Fruit fly (Drosophila melanogaster) whole organism, embryonic: Measurements from ENCODE around the gene CG33721.

Experiments
- Adf1 ChIP-seq: fragments of 200-800 bp; sonication (Bioruptor generic); IDR thresholded peaks from 2 replicates; pipeline ENCODE4 v1.3.6; 2022; ENCODE audit warnings: missing biosample characterization, missing genetic modification characterization
- C15 ChIP-seq: fragments of 200-800 bp; sonication (Bioruptor generic); IDR thresholded peaks from 3 replicates; pipeline ENCODE4 v1.3.6; 2022; ENCODE audit warnings: missing biosample characterization, missing genetic modification characterization
- CG11398 ChIP-seq: fragments of 200-800 bp; sonication (Bioruptor generic); optimal IDR thresholded peaks from 2 replicates; lab custom pipeline; 2016; ENCODE audit warnings: missing biosample characterization, missing genetic modification characterization
- CG14050 ChIP-seq: fragments of 200-800 bp; sonication (Bioruptor generic); IDR thresholded peaks from 3 replicates; pipeline ENCODE4 v1.3.6; 2022; ENCODE audit warnings: missing biosample characterization, missing genetic modification characterization
- CG15514 ChIP-seq: fragments of 200-800 bp; sonication (Bioruptor generic); optimal IDR thresholded peaks from 3 replicates; lab custom pipeline; 2017; ENCODE audit warnings: missing biosample characterization, missing genetic modification characterization, mild to moderate bottlenecking, moderate library complexity, missing genetic modification reagents
- CG16863 ChIP-seq: fragments of 200-800 bp; sonication (Bioruptor generic); optimal IDR thresholded peaks from 3 replicates; lab custom pipeline; 2016; ENCODE audit warnings: missing biosample characterization, missing genetic modification characterization
- CG18599 ChIP-seq: fragments of 200-800 bp; sonication (Bioruptor generic); optimal IDR thresholded peaks from 3 replicates; lab custom pipeline; 2017; ENCODE audit warnings: missing biosample characterization, missing genetic modification characterization, mild to moderate bottlenecking, moderate library complexity, missing genetic modification reagents
- CG2712 ChIP-seq: fragments of 200-800 bp; optimal IDR thresholded peaks from 3 replicates; lab custom pipeline; 2019; ENCODE audit warnings: missing biosample characterization, mild to moderate bottlenecking, missing genetic modification characterization, moderate library complexity
- CG32532 ChIP-seq: fragments of 200-800 bp; sonication (Bioruptor generic); IDR thresholded peaks from 2 replicates; pipeline ENCODE4 v1.3.6; 2022; ENCODE audit warnings: missing biosample characterization, missing genetic modification characterization
- CG43689 ChIP-seq: fragments of 200-800 bp; sonication (Bioruptor generic); IDR thresholded peaks from 2 replicates; pipeline ENCODE4 v1.3.6; 2022; ENCODE audit warnings: missing biosample characterization, missing genetic modification characterization
- CG4404 ChIP-seq: fragments of 200-800 bp; sonication (Bioruptor generic); IDR thresholded peaks from 2 replicates; pipeline ENCODE4 v1.3.6; 2022; ENCODE audit warnings: missing biosample characterization, missing genetic modification characterization
- CG6254 ChIP-seq: fragments of 200-800 bp; sonication (Bioruptor generic); optimal IDR thresholded peaks from 3 replicates; lab custom pipeline; 2017; ENCODE audit warnings: mild to moderate bottlenecking, missing biosample characterization, missing genetic modification reagents, missing genetic modification characterization
- CG6765 ChIP-seq: fragments of 200-800 bp; sonication (Bioruptor generic); optimal IDR thresholded peaks from 3 replicates; lab custom pipeline; 2017; ENCODE audit warnings: missing biosample characterization, mild to moderate bottlenecking, missing genetic modification characterization
- CG7928 ChIP-seq: fragments of 200-800 bp; sonication (Bioruptor generic); optimal IDR thresholded peaks from 2 replicates; lab custom pipeline; 2017; ENCODE audit warnings: missing biosample characterization, mild to moderate bottlenecking, missing genetic modification characterization
- CG8944 ChIP-seq: fragments of 200-800 bp; sonication (Bioruptor generic); optimal IDR thresholded peaks from 3 replicates; lab custom pipeline; 2016; ENCODE audit warnings: missing biosample characterization, missing genetic modification characterization
- CG9215 ChIP-seq: fragments of 200-800 bp; sonication (Bioruptor generic); IDR thresholded peaks from 2 replicates; pipeline ENCODE4 v1.3.6; 2022; ENCODE audit warnings: missing biosample characterization, missing genetic modification characterization
- CG9797 ChIP-seq: fragments of 200-800 bp; sonication (Bioruptor generic); optimal IDR thresholded peaks from 3 replicates; lab custom pipeline; 2018; ENCODE audit warnings: missing biosample characterization, mild to moderate bottlenecking, missing genetic modification characterization
- CoRest ChIP-seq: fragments of 200-800 bp; sonication (Bioruptor generic); optimal IDR thresholded peaks from 3 replicates; lab custom pipeline; 2018; ENCODE audit warnings: missing biosample characterization, mild to moderate bottlenecking, missing genetic modification characterization, moderate library complexity
- D ChIP-seq, 2 experiments: fragments of 200-800 bp in 1 of 2; fragments of >200 bp in 1 of 2; sonication (Bioruptor generic) in 1 of 2; optimal IDR thresholded peaks; 2 replicates in 1 of 2; 3 replicates in 1 of 2; lab custom pipeline; 2017; ENCODE audit warnings: mild to moderate bottlenecking in 1 of 2, missing biosample characterization in 1 of 2, missing genetic modification characterization in 1 of 2, missing genetic modification reagents in 1 of 2
- Dek ChIP-seq: fragments of 200-800 bp; sonication (Bioruptor generic); optimal IDR thresholded peaks from 3 replicates; lab custom pipeline; 2019; ENCODE audit warnings: missing biosample characterization, mild to moderate bottlenecking, missing genetic modification characterization, moderate library complexity
- Dfd ChIP-seq, 2 experiments: fragments of >200 bp; optimal IDR thresholded peaks; 2 replicates each; lab custom pipeline; 2017; ENCODE audit warnings: missing biosample characterization in 2 of 2, missing genetic modification characterization in 2 of 2
- Eip74EF ChIP-seq, 2 experiments: fragments of 200-800 bp in 1 of 2; fragments of >200 bp in 1 of 2; sonication (Bioruptor generic) in 1 of 2; optimal IDR thresholded peaks; 2 replicates each; lab custom pipeline; 2017 to 2019; ENCODE audit warnings: missing biosample characterization in 2 of 2, missing genetic modification characterization in 2 of 2, mild to moderate bottlenecking in 1 of 2, moderate library complexity in 1 of 2
- HLHmδ ChIP-seq: fragments of 200-800 bp; sonication (Bioruptor generic); optimal IDR thresholded peaks from 2 replicates; lab custom pipeline; 2018; ENCODE audit warnings: missing biosample characterization, mild to moderate bottlenecking, missing genetic modification characterization, moderate library complexity
- HmgZ ChIP-seq: fragments of 200-800 bp; sonication (Bioruptor generic); optimal IDR thresholded peaks from 2 replicates; lab custom pipeline; 2018; ENCODE audit warnings: missing biosample characterization, mild to moderate bottlenecking, missing genetic modification characterization
- Jarid2 ChIP-seq: fragments of 200-800 bp; sonication (Bioruptor generic); optimal IDR thresholded peaks from 3 replicates; lab custom pipeline; 2017; ENCODE audit warnings: mild to moderate bottlenecking, missing biosample characterization, missing genetic modification reagents, missing genetic modification characterization
- Lhr ChIP-seq: fragments of 200-800 bp; sonication (Bioruptor generic); optimal IDR thresholded peaks from 3 replicates; lab custom pipeline; 2017; ENCODE audit warnings: mild to moderate bottlenecking, missing biosample characterization, missing genetic modification reagents, missing genetic modification characterization
- Lpt ChIP-seq: fragments of >200 bp; optimal IDR thresholded peaks from 2 replicates; lab custom pipeline; 2018; ENCODE audit warnings: missing biosample characterization, missing genetic modification characterization
- Nf-YA ChIP-seq: fragments of 200-800 bp; sonication (Bioruptor generic); IDR thresholded peaks from 2 replicates; pipeline ENCODE4 v1.3.6; 2022; ENCODE audit warnings: missing biosample characterization, missing genetic modification characterization
- Oaz ChIP-seq: fragments of 200-800 bp; sonication (Bioruptor generic); IDR thresholded peaks from 2 replicates; pipeline ENCODE4 v1.3.6; 2022; ENCODE audit warnings: missing biosample characterization, missing genetic modification characterization
- PHDP ChIP-seq: fragments of 200-800 bp; sonication (Bioruptor generic); optimal IDR thresholded peaks from 3 replicates; lab custom pipeline; 2018; ENCODE audit warnings: missing biosample characterization, mild to moderate bottlenecking, missing genetic modification characterization, moderate library complexity
- Scr ChIP-seq: fragments of 200-800 bp; sonication (Bioruptor generic); IDR thresholded peaks from 2 replicates; pipeline ENCODE4 v1.3.6; 2022; ENCODE audit warnings: missing biosample characterization, missing genetic modification characterization; ENCODE audit not compliant: partially characterized antibody
- Tbp ChIP-seq: fragments of >200 bp; optimal IDR thresholded peaks from 2 replicates; lab custom pipeline; 2018; ENCODE audit warnings: missing biosample characterization, missing genetic modification characterization
- cg ChIP-seq: fragments of 200-800 bp; sonication (Bioruptor generic); optimal IDR thresholded peaks from 3 replicates; lab custom pipeline; 2019; ENCODE audit warnings: missing biosample characterization, mild to moderate bottlenecking, missing genetic modification characterization, moderate library complexity
- chn ChIP-seq: fragments of 200-800 bp; sonication (Bioruptor generic); optimal IDR thresholded peaks from 2 replicates; lab custom pipeline; 2016; ENCODE audit warnings: missing biosample characterization, missing genetic modification characterization
- ci ChIP-seq: fragments of 200-800 bp; sonication (Bioruptor generic); IDR thresholded peaks from 3 replicates; pipeline ENCODE4 v1.3.6; 2022; ENCODE audit warnings: missing biosample characterization, missing genetic modification characterization
- ftz-f1 ChIP-seq: fragments of 200-800 bp; sonication (Bioruptor generic); optimal IDR thresholded peaks from 2 replicates; lab custom pipeline; 2016; ENCODE audit warnings: missing biosample characterization, missing genetic modification characterization
- ham ChIP-seq: fragments of 200-800 bp; sonication (Bioruptor generic); IDR thresholded peaks from 2 replicates; pipeline ENCODE4 v1.3.6; 2022; ENCODE audit warnings: missing biosample characterization, missing genetic modification characterization
- kah ChIP-seq: fragments of 200-800 bp; sonication (Bioruptor generic); optimal IDR thresholded peaks from 2 replicates; lab custom pipeline; 2018; ENCODE audit warnings: missing biosample characterization, mild to moderate bottlenecking, missing genetic modification characterization
- luna ChIP-seq: fragments of 200-800 bp; sonication (Bioruptor generic); optimal IDR thresholded peaks from 2 replicates; lab custom pipeline; 2016; ENCODE audit warnings: missing biosample characterization, missing genetic modification characterization
- pnt ChIP-seq: fragments of 200-800 bp; sonication (Bioruptor generic); optimal IDR thresholded peaks from 3 replicates; lab custom pipeline; 2016; ENCODE audit warnings: missing biosample characterization, missing genetic modification characterization
- prd ChIP-seq, 3 experiments: fragments of >200 bp in 2 of 3; fragments of 200-800 bp in 1 of 3; sonication (Bioruptor generic) in 1 of 3; optimal IDR thresholded peaks in 2 of 3; IDR thresholded peaks in 1 of 3; 2 replicates in 2 of 3; 3 replicates in 1 of 3; pipeline versions ENCODE4 v1.3.6 to Lab custom; 2017 to 2022; ENCODE audit warnings: missing biosample characterization in 1 of 3, missing genetic modification characterization in 1 of 3
- repo ChIP-seq: fragments of 200-800 bp; sonication (Bioruptor generic); optimal IDR thresholded peaks from 2 replicates; lab custom pipeline; 2016; ENCODE audit warnings: missing biosample characterization, missing genetic modification characterization
- sens-2 ChIP-seq: fragments of 200-800 bp; sonication (Bioruptor generic); IDR thresholded peaks from 2 replicates; pipeline ENCODE4 v1.3.6; 2022; ENCODE audit warnings: missing biosample characterization, missing genetic modification characterization
- shn ChIP-seq: fragments of 200-800 bp; sonication (Bioruptor generic); optimal IDR thresholded peaks from 3 replicates; lab custom pipeline; 2016; ENCODE audit warnings: missing biosample characterization, missing genetic modification characterization
- slp2 ChIP-seq: fragments of 200-800 bp; sonication (Bioruptor generic); optimal IDR thresholded peaks from 2 replicates; lab custom pipeline; 2016; ENCODE audit warnings: missing biosample characterization, missing genetic modification characterization
- sob ChIP-seq: fragments of 200-800 bp; sonication (Bioruptor generic); IDR thresholded peaks from 2 replicates; pipeline ENCODE4 v1.3.6; 2022; ENCODE audit warnings: missing biosample characterization, missing genetic modification characterization
- stwl ChIP-seq: fragments of 200-800 bp; sonication (Bioruptor generic); optimal IDR thresholded peaks from 3 replicates; lab custom pipeline; 2018; ENCODE audit warnings: missing biosample characterization, mild to moderate bottlenecking, missing genetic modification characterization, moderate library complexity
- vfl ChIP-seq: fragments of 200-800 bp; sonication (Bioruptor generic); optimal IDR thresholded peaks from 2 replicates; lab custom pipeline; 2016; ENCODE audit warnings: missing biosample characterization, missing genetic modification characterization

CG33721 gene

dm6 chr3R:22362218-22362907 lies 31.5 kb downstream of the CG33721 start, which contains the start of the genes JMJD6, CG7071 and Muted (continued):
- TF ChIP-seq Eip74EF (GFP tag; optimal IDR thresholded peaks at IDR 0.05; lab: Kevin White, UChicago) = peak in 1 of 2 experiments; percentile 62
- peak; percentile 94 for TF ChIP-seq CG32532 (GFP tag; lab: Robert Waterston, UW)
- TF ChIP-seq CG4404 (GFP tag; lab: Robert Waterston, UW) = peak; percentile 91
- TF ChIP-seq chn (GFP tag; lab: Kevin White, UChicago) = peak; percentile 93
- TF ChIP-seq C15 (GFP tag; lab: Robert Waterston, UW) = peak; percentile 74
- peak; percentile 85 for TF ChIP-seq CG8944 (GFP tag; lab: Kevin White, UChicago)
- TF ChIP-seq Oaz (GFP tag; lab: Robert Waterston, UW) = peak; percentile 88
- peak; percentile 59; the same call in 1 of the 2 replicates for TF ChIP-seq ham
- peak; percentile 87 for TF ChIP-seq CG2712
- peak; percentile 99 for TF ChIP-seq CG7928
- TF ChIP-seq CG18599 (GFP tag; lab: Kevin White, UChicago) = peak; percentile 95
- TF ChIP-seq pnt (GFP tag; lab: Kevin White, UChicago) = peak; percentile 89
- TF ChIP-seq Lhr (GFP tag; lab: Kevin White, UChicago) = peak; percentile 74
- TF ChIP-seq ci (GFP tag; lab: Robert Waterston, UW) = peak; percentile 95
- peak; percentile 78 for TF ChIP-seq CG11398 (GFP tag; lab: Kevin White, UChicago)
- TF ChIP-seq CG15514 (GFP tag; lab: Kevin White, UChicago) = peak; percentile 92
- TF ChIP-seq CG6765 (GFP tag; lab: Kevin White, UChicago) = peak; percentile 81
- peak; percentile 53; the same call in 1 of the 2 replicates for TF ChIP-seq Nf-YA
- no peak for TF ChIP-seq HLHmδ
- peak; percentile 92 for TF ChIP-seq vfl (GFP tag; lab: Kevin White, UChicago)
- TF ChIP-seq HmgZ (tag; lab: Kevin White, UChicago) = peak; percentile 93
- TF ChIP-seq Adf1 (GFP tag; lab: Robert Waterston, UW) = peak; percentile 69
- peak; percentile 85 for TF ChIP-seq CG14050 (GFP tag; lab: Robert Waterston, UW)
- no peak; the same call in 1 of the 2 replicates for TF ChIP-seq CG43689
- peak; percentile 42 for TF ChIP-seq Tbp
- TF ChIP-seq CG9797 (GFP tag; lab: Kevin White, UChicago) = peak; percentile 89
- TF ChIP-seq Dfd (GFP tag; optimal IDR thresholded peaks at IDR 0.05; lab: Kevin White, UChicago) = no peak
- peak; percentile 82 for TF ChIP-seq slp2 (GFP tag; lab: Kevin White, UChicago)
- peak; percentile 83 for TF ChIP-seq shn (GFP tag; lab: Kevin White, UChicago)
- TF ChIP-seq Scr (GFP tag; lab: Robert Waterston, UW) = peak; percentile 89
- no peak for TF ChIP-seq Lpt
- no peak for TF ChIP-seq prd (optimal IDR thresholded peaks at IDR 0.05; lab: Kevin White, UChicago)
- peak; percentile 96 for TF ChIP-seq prd (GFP tag; IDR thresholded peaks at IDR 0.05; lab: Robert Waterston, UW)
- peak; percentile 90 for TF ChIP-seq sens-2 (GFP tag; lab: Robert Waterston, UW)
- peak; percentile 87 for TF ChIP-seq stwl
- TF ChIP-seq CG16863 (GFP tag; lab: Kevin White, UChicago) = peak; percentile 86
- peak; percentile 92 for TF ChIP-seq PHDP (tag; lab: Kevin White, UChicago)
- peak; percentile 96 for TF ChIP-seq sob (GFP tag; lab: Robert Waterston, UW)
- peak; percentile 62 for TF ChIP-seq CG6254
- peak; percentile 74 for TF ChIP-seq ftz-f1 (GFP tag; lab: Kevin White, UChicago)
- peak; percentile 41 for TF ChIP-seq Jarid2
- peak; percentile 94 for TF ChIP-seq CoRest
- no peak for TF ChIP-seq cg (GFP tag; lab: Kevin White, UChicago)
- peak; percentile 34 for TF ChIP-seq luna (GFP tag; lab: Kevin White, UChicago)
- TF ChIP-seq kah (GFP tag; lab: Kevin White, UChicago) = peak; percentile 59
- peak; percentile 23 for TF ChIP-seq D (optimal IDR thresholded peaks at IDR 0.05; lab: Kevin White, UChicago)
- peak; percentile 70 for TF ChIP-seq D (GFP tag; optimal IDR thresholded peaks at IDR 0.05; lab: Kevin White, UChicago)
- peak; percentile 70 for TF ChIP-seq repo (GFP tag; lab: Kevin White, UChicago)
- peak; percentile 91 for TF ChIP-seq Dek
- peak; percentile 92 for TF ChIP-seq CG9215
